Fruit fly (Drosophila melanogaster) whole organism, embryonic: Measurements from ENCODE around the gene Iru.

Experiments
- CG10274 ChIP-seq: fragments of 200-800 bp; sonication (Bioruptor generic); optimal IDR thresholded peaks from 3 replicates; lab custom pipeline; 2017; ENCODE audit warnings: missing biosample characterization, mild to moderate bottlenecking, missing genetic modification characterization
- CG10959 ChIP-seq: fragments of 200-800 bp; sonication (Bioruptor generic); IDR thresholded peaks from 2 replicates; pipeline ENCODE4 v1.3.6; 2022; ENCODE audit warnings: missing biosample characterization, missing genetic modification characterization
- CG11560 ChIP-seq: fragments of 200-800 bp; sonication (Bioruptor generic); IDR thresholded peaks from 3 replicates; pipeline ENCODE4 v1.3.6; 2022; ENCODE audit warnings: missing biosample characterization, missing genetic modification characterization
- CG12071 ChIP-seq: fragments of 200-800 bp; sonication (Bioruptor generic); optimal IDR thresholded peaks from 3 replicates; lab custom pipeline; 2018; ENCODE audit warnings: missing biosample characterization, mild to moderate bottlenecking, missing genetic modification characterization
- CG13894 ChIP-seq: fragments of 200-800 bp; sonication (Bioruptor generic); optimal IDR thresholded peaks from 3 replicates; lab custom pipeline; 2018; ENCODE audit warnings: missing biosample characterization, mild to moderate bottlenecking, missing genetic modification characterization, moderate library complexity
- CG14014 ChIP-seq: fragments of 200-800 bp; sonication (Bioruptor generic); IDR thresholded peaks from 2 replicates; pipeline ENCODE4 v1.3.6; 2022; ENCODE audit warnings: missing biosample characterization, missing genetic modification characterization
- CG14050 ChIP-seq: fragments of 200-800 bp; sonication (Bioruptor generic); IDR thresholded peaks from 3 replicates; pipeline ENCODE4 v1.3.6; 2022; ENCODE audit warnings: missing biosample characterization, missing genetic modification characterization
- CG14667 ChIP-seq: fragments of 200-800 bp; sonication (Bioruptor generic); IDR thresholded peaks from 2 replicates; pipeline ENCODE4 v1.3.6; 2022; ENCODE audit warnings: missing biosample characterization, missing genetic modification characterization
- CG15011 ChIP-seq: fragments of 200-800 bp; sonication (Bioruptor generic); optimal IDR thresholded peaks from 3 replicates; lab custom pipeline; 2018; ENCODE audit warnings: missing biosample characterization, mild to moderate bottlenecking, missing genetic modification characterization
- CG17612 ChIP-seq: fragments of 200-800 bp; sonication (Bioruptor generic); IDR thresholded peaks from 2 replicates; pipeline ENCODE4 v1.3.6; 2022; ENCODE audit warnings: missing biosample characterization, missing genetic modification characterization
- CG17912 ChIP-seq: fragments of 200-800 bp; sonication (Bioruptor generic); optimal IDR thresholded peaks from 2 replicates; lab custom pipeline; 2018; ENCODE audit warnings: missing biosample characterization, mild to moderate bottlenecking, missing genetic modification characterization
- CG31224 ChIP-seq: fragments of 200-800 bp; sonication (Bioruptor generic); IDR thresholded peaks from 2 replicates; pipeline ENCODE4 v1.3.6; 2022; ENCODE audit warnings: missing biosample characterization, missing genetic modification characterization
- CG3163 ChIP-seq: fragments of 200-800 bp; sonication (Bioruptor generic); optimal IDR thresholded peaks from 3 replicates; lab custom pipeline; 2016; ENCODE audit warnings: missing biosample characterization, missing genetic modification characterization
- CG3726 ChIP-seq: fragments of 200-800 bp; sonication (Bioruptor generic); IDR thresholded peaks from 3 replicates; pipeline ENCODE4, ENCODE4 v1.3.6; 2022; ENCODE audit warnings: missing biosample characterization, missing genetic modification characterization
- CG43689 ChIP-seq: fragments of 200-800 bp; sonication (Bioruptor generic); IDR thresholded peaks from 2 replicates; pipeline ENCODE4 v1.3.6; 2022; ENCODE audit warnings: missing biosample characterization, missing genetic modification characterization
- CG4854 ChIP-seq: fragments of 200-800 bp; sonication (Bioruptor generic); optimal IDR thresholded peaks from 2 replicates; lab custom pipeline; 2016; ENCODE audit warnings: missing biosample characterization, missing genetic modification characterization, inconsistent platforms
- CG6175 ChIP-seq: fragments of 200-800 bp; sonication (Bioruptor generic); IDR thresholded peaks from 3 replicates; pipeline ENCODE4 v1.3.6; 2022; ENCODE audit warnings: missing biosample characterization, missing genetic modification characterization
- CG7987 ChIP-seq: fragments of 200-800 bp; sonication (Bioruptor generic); optimal IDR thresholded peaks from 2 replicates; lab custom pipeline; 2018; ENCODE audit warnings: missing biosample characterization, mild to moderate bottlenecking, missing genetic modification characterization, moderate library complexity
- CG9876 ChIP-seq: fragments of 200-800 bp; sonication (Bioruptor generic); optimal IDR thresholded peaks from 2 replicates; lab custom pipeline; 2016; ENCODE audit warnings: missing biosample characterization, missing genetic modification characterization
- D19B ChIP-seq: fragments of 200-800 bp; sonication (Bioruptor generic); optimal IDR thresholded peaks from 2 replicates; lab custom pipeline; 2017; ENCODE audit warnings: missing biosample characterization, mild to moderate bottlenecking, missing genetic modification characterization
- Dp ChIP-seq: fragments of 200-800 bp; sonication (Bioruptor generic); optimal IDR thresholded peaks from 2 replicates; lab custom pipeline; 2018; ENCODE audit warnings: missing biosample characterization, mild to moderate bottlenecking, missing genetic modification characterization, moderate library complexity
- Ets65A ChIP-seq: fragments of 200-800 bp; sonication (Bioruptor generic); peaks from one replicate; lab custom pipeline; 2016; ENCODE audit warnings: missing biosample characterization, missing genetic modification characterization
- Fer3 ChIP-seq: fragments of 200-800 bp; sonication (Bioruptor generic); optimal IDR thresholded peaks from 2 replicates; lab custom pipeline; 2018; ENCODE audit warnings: missing biosample characterization, mild to moderate bottlenecking, missing genetic modification characterization, moderate library complexity
- H2.0 ChIP-seq: fragments of 200-800 bp; sonication (Bioruptor generic); IDR thresholded peaks from 2 replicates; pipeline ENCODE4 v1.3.6; 2022; ENCODE audit warnings: missing biosample characterization, missing genetic modification characterization
- Hand ChIP-seq: fragments of 200-800 bp; sonication (Bioruptor generic); optimal IDR thresholded peaks from 2 replicates; lab custom pipeline; 2017; ENCODE audit warnings: mild to moderate bottlenecking, missing biosample characterization, missing genetic modification reagents, missing genetic modification characterization
- Hr3 ChIP-seq: fragments of 200-800 bp; sonication (Bioruptor generic); optimal IDR thresholded peaks from 3 replicates; lab custom pipeline; 2016; ENCODE audit warnings: missing biosample characterization, missing genetic modification characterization
- Hr78 ChIP-seq, 2 experiments: fragments of 200-800 bp in 1 of 2; fragments of >200 bp in 1 of 2; sonication (Bioruptor generic) in 1 of 2; optimal IDR thresholded peaks; 2 replicates each; lab custom pipeline; 2017 to 2019; ENCODE audit warnings: missing biosample characterization in 2 of 2, missing genetic modification characterization in 2 of 2, mild to moderate bottlenecking in 1 of 2, moderate library complexity in 1 of 2
- Nf-YB ChIP-seq: fragments of 200-800 bp; sonication (Bioruptor generic); optimal IDR thresholded peaks from 3 replicates; lab custom pipeline; 2019; ENCODE audit warnings: missing biosample characterization, mild to moderate bottlenecking, missing genetic modification characterization, moderate library complexity
- Usf ChIP-seq: fragments of 200-800 bp; sonication (Bioruptor generic); optimal IDR thresholded peaks from 2 replicates; lab custom pipeline; 2017; ENCODE audit warnings: missing genotype, missing biosample characterization, missing genetic modification characterization
- al ChIP-seq: fragments of 200-800 bp; sonication (Bioruptor generic); IDR thresholded peaks from 2 replicates; pipeline ENCODE4 v1.3.6; 2022; ENCODE audit warnings: missing biosample characterization, missing genetic modification characterization
- ara ChIP-seq: fragments of 200-800 bp; sonication (Bioruptor generic); IDR thresholded peaks from 2 replicates; pipeline ENCODE4 v1.3.6; 2022; ENCODE audit warnings: missing biosample characterization, missing genetic modification characterization
- bcd ChIP-seq: fragments of 200-800 bp; sonication (Bioruptor generic); optimal IDR thresholded peaks from 2 replicates; lab custom pipeline; 2017; ENCODE audit warnings: missing biosample characterization, mild to moderate bottlenecking, missing genetic modification characterization
- chm ChIP-seq: fragments of 200-800 bp; sonication (Bioruptor generic); IDR thresholded peaks from 2 replicates; pipeline ENCODE4 v1.3.6; 2022; ENCODE audit warnings: missing biosample characterization, missing genetic modification characterization
- ci ChIP-seq: fragments of 200-800 bp; sonication (Bioruptor generic); IDR thresholded peaks from 3 replicates; pipeline ENCODE4 v1.3.6; 2022; ENCODE audit warnings: missing biosample characterization, missing genetic modification characterization
- crp ChIP-seq, 2 experiments: fragments of 200-800 bp; sonication (Bioruptor generic); optimal IDR thresholded peaks; 2 replicates in 1 of 2; 3 replicates in 1 of 2; lab custom pipeline; 2017; ENCODE audit warnings: missing biosample characterization in 2 of 2, missing genetic modification characterization in 2 of 2, mild to moderate bottlenecking in 1 of 2, moderate library complexity in 1 of 2
- dysf ChIP-seq: fragments of 200-800 bp; sonication (Bioruptor generic); IDR thresholded peaks from 3 replicates; pipeline ENCODE4 v1.3.6; 2022; ENCODE audit warnings: missing biosample characterization, missing genetic modification characterization
- fru ChIP-seq: fragments of >200 bp; optimal IDR thresholded peaks from 2 replicates; lab custom pipeline; 2017
- gce ChIP-seq: fragments of 200-800 bp; sonication (Bioruptor generic); IDR thresholded peaks from 3 replicates; pipeline ENCODE4 v1.3.6; 2022; ENCODE audit warnings: missing biosample characterization, missing genetic modification characterization
- gem ChIP-seq: fragments of 200-800 bp; sonication (Bioruptor generic); optimal IDR thresholded peaks from 2 replicates; lab custom pipeline; 2019; ENCODE audit warnings: missing biosample characterization, mild to moderate bottlenecking, missing genetic modification characterization, moderate library complexity
- gsb-n ChIP-seq: fragments of 200-800 bp; sonication (Bioruptor generic); optimal IDR thresholded peaks from 3 replicates; lab custom pipeline; 2018; ENCODE audit warnings: missing biosample characterization, mild to moderate bottlenecking, missing genetic modification characterization
- kay ChIP-seq: fragments of 200-800 bp; sonication (Bioruptor generic); optimal IDR thresholded peaks from 2 replicates; lab custom pipeline; 2016; ENCODE audit warnings: missing biosample characterization, missing genetic modification characterization
- nerfin-2 ChIP-seq: fragments of 200-800 bp; sonication (Bioruptor generic); IDR thresholded peaks from 2 replicates; pipeline ENCODE4 v1.3.6; 2022; ENCODE audit warnings: missing biosample characterization, missing genetic modification characterization; ENCODE audit not compliant: partially characterized antibody
- pb ChIP-seq: fragments of 200-800 bp; sonication (Bioruptor generic); optimal IDR thresholded peaks from 3 replicates; lab custom pipeline; 2016; ENCODE audit warnings: missing biosample characterization, missing genetic modification characterization
- pita ChIP-seq: fragments of 200-800 bp; sonication (Bioruptor generic); optimal IDR thresholded peaks from 2 replicates; lab custom pipeline; 2017; ENCODE audit warnings: missing biosample characterization, mild to moderate bottlenecking, missing genetic modification characterization
- pros ChIP-seq: fragments of 200-800 bp; sonication (Bioruptor generic); optimal IDR thresholded peaks from 3 replicates; lab custom pipeline; 2019; ENCODE audit warnings: missing biosample characterization, mild to moderate bottlenecking, missing genetic modification characterization, moderate library complexity
- rib ChIP-seq: fragments of 200-800 bp; sonication (Bioruptor generic); IDR thresholded peaks from 2 replicates; pipeline ENCODE4 v1.3.6; 2022; ENCODE audit warnings: missing biosample characterization, missing genetic modification characterization
- tgo ChIP-seq: fragments of 200-800 bp; sonication (Bioruptor generic); IDR thresholded peaks from 3 replicates; pipeline ENCODE4 v1.3.6; 2022; ENCODE audit warnings: missing biosample characterization, missing genetic modification characterization
- ttk ChIP-seq: fragments of 200-800 bp; sonication (Bioruptor generic); IDR thresholded peaks from 2 replicates; pipeline ENCODE4 v2.1.2; 2022; ENCODE audit warnings: missing biosample characterization, missing genetic modification characterization
- unpg ChIP-seq: fragments of 200-800 bp; sonication (Bioruptor generic); optimal IDR thresholded peaks from 3 replicates; lab custom pipeline; 2018; ENCODE audit warnings: missing biosample characterization, mild to moderate bottlenecking, missing genetic modification characterization, moderate library complexity

Iru gene

DNA sequence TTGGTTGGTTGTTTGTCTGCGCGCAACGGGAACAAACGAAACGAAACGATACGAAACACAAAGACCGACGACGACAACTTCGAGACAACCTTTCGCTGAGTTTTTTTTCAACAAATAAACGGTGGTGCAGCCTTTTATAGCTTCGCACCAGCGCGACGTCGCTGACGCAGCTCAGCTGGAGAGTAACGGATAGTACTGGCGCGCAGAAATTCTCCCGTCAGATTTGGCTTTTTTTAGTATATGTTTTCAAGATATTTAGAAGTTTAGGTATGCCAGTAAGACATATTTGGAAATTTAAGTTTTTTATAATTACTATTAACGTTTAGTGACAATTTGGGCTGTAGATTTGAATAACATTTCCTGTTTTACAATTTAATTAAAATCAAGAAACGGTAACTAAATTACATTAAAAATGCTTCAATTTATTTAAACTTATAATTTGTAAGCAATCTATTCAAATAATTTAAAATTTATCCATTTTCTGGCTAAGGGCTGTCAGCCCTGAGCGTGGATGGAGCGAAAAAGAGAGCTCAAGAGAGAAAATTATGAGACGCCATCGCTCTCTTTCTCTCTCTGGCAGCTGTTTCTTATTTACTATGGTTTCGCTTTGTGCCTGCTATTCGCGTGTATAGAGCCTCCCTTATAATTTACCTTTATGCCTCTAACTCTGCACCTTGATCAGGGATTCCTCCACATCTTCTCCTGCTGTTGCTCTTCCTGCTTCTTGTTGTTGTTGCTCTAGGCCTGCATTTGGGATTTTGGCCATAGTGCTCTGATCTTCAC lies 27.6 kb downstream of the Iru start (continued):
- TF ChIP-seq gsb-n (tag; lab: Kevin White, UChicago), result peak; percentile 80
- TF ChIP-seq CG13894 (tag; lab: Kevin White, UChicago), result peak; percentile 72
- TF ChIP-seq al, result peak; percentile 19; the same call in 1 of the 2 replicates
- TF ChIP-seq Hand (GFP tag; lab: Kevin White, UChicago), result peak; percentile 83
- TF ChIP-seq Ets65A (GFP tag; lab: Kevin White, UChicago), result no peak
- TF ChIP-seq crp (GFP tag; optimal IDR thresholded peaks at IDR 0.05; lab: Kevin White, UChicago), result peak; percentile 47 to 78
- no peak for TF ChIP-seq CG9876 (GFP tag; lab: Kevin White, UChicago)
- 0 out of 2 replicates have a peak, but pooled peaks have one; percentile 43 for TF ChIP-seq ara (GFP tag; lab: Robert Waterston, UW)
- no peak; the same call in 1 of the 2 replicates for TF ChIP-seq H2.0
- peak; percentile 79 for TF ChIP-seq dysf (GFP tag; lab: Robert Waterston, UW)
- TF ChIP-seq CG17612 (GFP tag; lab: Robert Waterston, UW), result no peak
- TF ChIP-seq ttk (GFP tag; lab: Robert Waterston, UW), result 0 out of 2 replicates have a peak, but pooled peaks have one; percentile 14
- TF ChIP-seq CG12071 (GFP tag; lab: Kevin White, UChicago), result no peak
- peak; percentile 54; the same call in 1 of the 3 replicates for TF ChIP-seq ci (GFP tag; lab: Robert Waterston, UW)
- TF ChIP-seq CG6175 (GFP tag; lab: Robert Waterston, UW), result no peak
- peak; percentile 79 for TF ChIP-seq CG15011 (GFP tag; lab: Kevin White, UChicago)
- TF ChIP-seq Hr3 (GFP tag; lab: Kevin White, UChicago), result peak; percentile 63
- TF ChIP-seq unpg (GFP tag; lab: Kevin White, UChicago), result peak; percentile 80
- TF ChIP-seq tgo (GFP tag; lab: Robert Waterston, UW), result peak; percentile 88
- 0 out of 2 replicates have a peak, but pooled peaks have one; percentile 20 for TF ChIP-seq CG31224
- TF ChIP-seq CG11560, result no peak
- peak; percentile 29; the same call in 1 of the 2 replicates for TF ChIP-seq rib (GFP tag; lab: Robert Waterston, UW)
- peak; percentile 62 for TF ChIP-seq Usf (GFP tag; lab: Kevin White, UChicago)
- TF ChIP-seq CG14050 (GFP tag; lab: Robert Waterston, UW), result peak; percentile 67
- TF ChIP-seq Nf-YB (GFP tag; lab: Kevin White, UChicago), result peak; percentile 79
- TF ChIP-seq CG3163 (GFP tag; lab: Kevin White, UChicago), result peak; percentile 32
- TF ChIP-seq Dp (GFP tag; lab: Kevin White, UChicago), result peak; percentile 28
- peak; percentile 30 for TF ChIP-seq CG4854 (GFP tag; lab: Kevin White, UChicago)
- TF ChIP-seq Fer3 (tag; lab: Kevin White, UChicago), result peak; percentile 73
- TF ChIP-seq CG10274 (GFP tag; lab: Kevin White, UChicago), result peak; percentile 45
- TF ChIP-seq CG3726, result no peak
- peak in 1 of 2 experiments; percentile 74 for TF ChIP-seq Hr78 (GFP tag; optimal IDR thresholded peaks at IDR 0.05; lab: Kevin White, UChicago)
- peak; percentile 88 for TF ChIP-seq pros (GFP tag; lab: Kevin White, UChicago)
- peak; percentile 64 for TF ChIP-seq D19B (GFP tag; lab: Kevin White, UChicago)
- TF ChIP-seq CG43689 (GFP tag; lab: Robert Waterston, UW), result no peak
- TF ChIP-seq CG7987 (GFP tag; lab: Kevin White, UChicago), result no peak
- no peak for TF ChIP-seq pita (GFP tag; lab: Kevin White, UChicago)
- peak; percentile 51; the same call in 1 of the 2 replicates for TF ChIP-seq CG14014 (GFP tag; lab: Robert Waterston, UW)
- peak; percentile 54 for TF ChIP-seq CG17912
- TF ChIP-seq CG14667 (GFP tag; lab: Robert Waterston, UW), result no peak
- TF ChIP-seq chm (GFP tag; lab: Robert Waterston, UW), result peak; percentile 84
- TF ChIP-seq gem (tag; lab: Kevin White, UChicago), result peak; percentile 92
- TF ChIP-seq gce (GFP tag; lab: Robert Waterston, UW), result 0 out of 3 replicates have a peak, but pooled peaks have one; percentile 55
- no peak for TF ChIP-seq fru (lab: Kevin White, UChicago)
- no peak for TF ChIP-seq CG10959
- TF ChIP-seq pb (GFP tag; lab: Kevin White, UChicago), result no peak
- TF ChIP-seq bcd (GFP tag; lab: Kevin White, UChicago), result peak; percentile 82
- TF ChIP-seq kay, result peak; percentile 66
- no peak for TF ChIP-seq nerfin-2 (GFP tag; lab: Robert Waterston, UW)
